Worm (Caenorhabditis elegans) whole organism, L2 larva: Measurements from ENCODE around the gene pptr-1.

ENCODE experiments used
- ceh-82 ChIP-seq: fragments of 150-350 bp; optimal IDR thresholded peaks from 2 replicates; lab custom pipeline; 2014; ENCODE audit warnings: missing biosample characterization, missing genetic modification characterization
- unc-62 ChIP-seq: fragments of 150-350 bp; optimal IDR thresholded peaks from 2 replicates; lab custom pipeline; 2014; ENCODE audit warnings: missing biosample characterization, missing genetic modification reagents, missing genetic modification characterization

- no peak for TF ChIP-seq ceh-82 (tag; lab: Kevin White, UChicago)
- no peak for TF ChIP-seq unc-62 (GFP tag; lab: Kevin White, UChicago)
These were observed 28.5 kb upstream of the pptr-1 start, which contains the start of gene F57G8.7 for ce11 chrV:16328849-16329248.
